Worm (Caenorhabditis elegans) whole organism, mixed stage, embryonic: ENCODE data around the gene unc-84.

ENCODE experiments used
- M03D4.4 ChIP-seq: sonication (generic microtip); optimal IDR thresholded peaks from 2 replicates; lab custom pipeline; 2017; ENCODE audit warnings: mild to moderate bottlenecking, missing genetic modification characterization, missing compliant biosample characterization
- bed-3 ChIP-seq: fragments of 200-800 bp; sonication (Bioruptor generic); optimal IDR thresholded peaks from 3 replicates; lab custom pipeline; 2018; ENCODE audit warnings: mild to moderate bottlenecking, missing genetic modification characterization, moderate library complexity, missing compliant biosample characterization
- blmp-1 ChIP-seq: fragments of 150-350 bp; optimal IDR thresholded peaks from 2 replicates; lab custom pipeline; 2014; ENCODE audit warnings: missing biosample characterization, missing genetic modification characterization
- ceh-83 ChIP-seq: fragments of 200-800 bp; sonication (Bioruptor generic); optimal IDR thresholded peaks from 2 replicates; lab custom pipeline; 2018; ENCODE audit warnings: mild to moderate bottlenecking, missing genetic modification characterization, missing compliant biosample characterization
- ces-1 ChIP-seq: fragments of 150-350 bp; optimal IDR thresholded peaks from 2 replicates; lab custom pipeline; 2014; ENCODE audit warnings: missing biosample characterization, missing genetic modification reagents, missing genetic modification characterization
- cnd-1 ChIP-seq: fragments of 200-800 bp; sonication (Bioruptor generic); optimal IDR thresholded peaks from 2 replicates; lab custom pipeline; 2018; ENCODE audit warnings: mild to moderate bottlenecking, missing genetic modification characterization, missing compliant biosample characterization
- drap-1 ChIP-seq: fragments of 200-800 bp; sonication (Bioruptor generic); optimal IDR thresholded peaks from 3 replicates; lab custom pipeline; 2018; ENCODE audit warnings: mild to moderate bottlenecking, missing genetic modification characterization, missing compliant biosample characterization
- elt-1 ChIP-seq: sonication (generic microtip); optimal IDR thresholded peaks from 2 replicates; lab custom pipeline; 2017; ENCODE audit warnings: missing genetic modification characterization, mild to moderate bottlenecking, missing compliant biosample characterization, antibody characterized with exemption, moderate library complexity, borderline replicate concordance; ENCODE audit not compliant: insufficient read depth
- elt-3 ChIP-seq: fragments of 150-350 bp; optimal IDR thresholded peaks from 2 replicates; lab custom pipeline; 2014; ENCODE audit warnings: missing biosample characterization, missing genetic modification characterization
- flh-1 ChIP-seq: fragments of 200-800 bp; sonication (Bioruptor generic); optimal IDR thresholded peaks from 2 replicates; lab custom pipeline; 2018; ENCODE audit warnings: mild to moderate bottlenecking, missing genetic modification characterization, moderate library complexity, missing compliant biosample characterization
- ham-2 ChIP-seq: fragments of 200-800 bp; sonication (Bioruptor generic); optimal IDR thresholded peaks from 2 replicates; lab custom pipeline; 2018; ENCODE audit warnings: mild to moderate bottlenecking, missing genetic modification characterization, missing compliant biosample characterization
- lin-32 ChIP-seq: fragments of 200-800 bp; sonication (Bioruptor generic); optimal IDR thresholded peaks from 2 replicates; lab custom pipeline; 2018; ENCODE audit warnings: mild to moderate bottlenecking, missing genetic modification characterization, missing compliant biosample characterization
- lsy-2 ChIP-seq: fragments of 150-350 bp; optimal IDR thresholded peaks from 2 replicates; lab custom pipeline; 2014; ENCODE audit warnings: missing biosample characterization, missing genetic modification characterization
- mab-5 ChIP-seq: fragments of 150-350 bp; optimal IDR thresholded peaks from 2 replicates; lab custom pipeline; 2014; ENCODE audit warnings: missing biosample characterization, missing genetic modification characterization
- nhr-12 ChIP-seq: fragments of 150-350 bp; optimal IDR thresholded peaks from 2 replicates; lab custom pipeline; 2014; ENCODE audit warnings: missing biosample characterization, missing genetic modification characterization
- nhr-2 ChIP-seq: fragments of 150-350 bp; optimal IDR thresholded peaks from 2 replicates; lab custom pipeline; 2014; ENCODE audit warnings: missing biosample characterization, missing genetic modification characterization
- nhr-237 ChIP-seq: fragments of 150-350 bp; optimal IDR thresholded peaks from 2 replicates; lab custom pipeline; 2014; ENCODE audit warnings: missing biosample characterization, missing genetic modification characterization
- nhr-28 ChIP-seq: fragments of 150-350 bp; optimal IDR thresholded peaks from 2 replicates; lab custom pipeline; 2014; ENCODE audit warnings: missing biosample characterization, missing genetic modification characterization
- nhr-76 ChIP-seq: sonication (generic microtip); optimal IDR thresholded peaks from 2 replicates; lab custom pipeline; 2017; ENCODE audit warnings: missing biosample characterization, missing genetic modification characterization
- pha-4 ChIP-seq: fragments of 150-350 bp; optimal IDR thresholded peaks from 2 replicates; lab custom pipeline; 2018; ENCODE audit warnings: missing biosample characterization, missing genetic modification reagents, missing genetic modification characterization
- sem-2 ChIP-seq: fragments of 200-800 bp; sonication (Bioruptor generic); optimal IDR thresholded peaks from 2 replicates; lab custom pipeline; 2018; ENCODE audit warnings: mild to moderate bottlenecking, missing genetic modification characterization, missing compliant biosample characterization
- snpc-4 ChIP-seq: fragments of 150-350 bp; optimal IDR thresholded peaks from 2 replicates; lab custom pipeline; 2014; ENCODE audit warnings: missing biosample characterization, missing genetic modification characterization
- sptf-1 ChIP-seq: sonication (generic microtip); optimal IDR thresholded peaks from 2 replicates; lab custom pipeline; 2017; ENCODE audit warnings: mild to moderate bottlenecking, missing genetic modification characterization, moderate library complexity, missing compliant biosample characterization
- tbx-8 ChIP-seq: fragments of 200-800 bp; sonication (Bioruptor generic); optimal IDR thresholded peaks from 2 replicates; lab custom pipeline; 2018; ENCODE audit warnings: mild to moderate bottlenecking, missing genetic modification characterization, moderate library complexity, missing compliant biosample characterization
- unc-120 ChIP-seq: sonication (generic microtip); optimal IDR thresholded peaks from 2 replicates; lab custom pipeline; 2017; ENCODE audit warnings: missing genetic modification characterization, missing compliant biosample characterization; ENCODE audit not compliant: poor library complexity, severe bottlenecking
- unc-39 ChIP-seq: fragments of 150-350 bp; optimal IDR thresholded peaks from 2 replicates; lab custom pipeline; 2014; ENCODE audit warnings: missing biosample characterization, missing genetic modification characterization
- unc-62 ChIP-seq: fragments of 150-350 bp; optimal IDR thresholded peaks from 2 replicates; lab custom pipeline; 2014; ENCODE audit warnings: missing biosample characterization, missing genetic modification reagents, missing genetic modification characterization
- ztf-11 ChIP-seq: fragments of 150-350 bp; optimal IDR thresholded peaks from 2 replicates; lab custom pipeline; 2014; ENCODE audit warnings: missing biosample characterization, missing genetic modification characterization

Gene unc-84

ce11 chrX:13543350-13543749 lies 41.2 kb upstream of the unc-84 start:
- TF ChIP-seq lsy-2 (tag; lab: Kevin White, UChicago) (no peak), elt-1 (tag; lab: Kevin White, UChicago) (no peak), drap-1 (GFP tag; lab: Kevin White, UChicago) (no peak), mab-5 (tag; lab: Kevin White, UChicago) (no peak), nhr-2 (tag; lab: Kevin White, UChicago) (no peak), flh-1 (GFP tag; lab: Kevin White, UChicago) (no peak), nhr-12 (tag; lab: Kevin White, UChicago) (no peak), unc-39 (tag; lab: Kevin White, UChicago) (no peak), bed-3 (GFP tag; lab: Kevin White, UChicago) (no peak), nhr-76 (tag; lab: Kevin White, UChicago) (no peak), ces-1 (GFP tag; lab: Kevin White, UChicago) (no peak), ham-2 (GFP tag; lab: Kevin White, UChicago) (no peak), nhr-28 (tag; lab: Kevin White, UChicago) (no peak), ztf-11 (tag; lab: Kevin White, UChicago) (no peak), snpc-4 (tag; lab: Kevin White, UChicago) (no peak)

ce11 chrX:13544544-13545021 lies 40.0 kb upstream of the unc-84 start:
- TF ChIP-seq ces-1 (GFP tag; lab: Kevin White, UChicago) (peak; percentile 25), ham-2 (GFP tag; lab: Kevin White, UChicago) (no peak)

- no peak for TF ChIP-seq sem-2 (GFP tag; lab: Kevin White, UChicago)
- no peak for TF ChIP-seq ceh-83 (GFP tag; lab: Kevin White, UChicago)
- no peak for TF ChIP-seq elt-3
- no peak for TF ChIP-seq ham-2 (GFP tag; lab: Kevin White, UChicago)
- TF ChIP-seq pha-4 (tag; lab: Kevin White, UChicago) = no peak
- TF ChIP-seq bed-3 (GFP tag; lab: Kevin White, UChicago) = no peak
- TF ChIP-seq flh-1 (GFP tag; lab: Kevin White, UChicago) = no peak
- no peak for TF ChIP-seq sptf-1 (tag; lab: Kevin White, UChicago)
- TF ChIP-seq nhr-12 (tag; lab: Kevin White, UChicago) = no peak
- no peak for TF ChIP-seq blmp-1 (tag; lab: Kevin White, UChicago)
- TF ChIP-seq drap-1 (GFP tag; lab: Kevin White, UChicago) = no peak
- TF ChIP-seq lin-32 (GFP tag; lab: Kevin White, UChicago) = no peak
- no peak for TF ChIP-seq tbx-8
- TF ChIP-seq unc-39 (tag; lab: Kevin White, UChicago) = no peak
- no peak for TF ChIP-seq nhr-76 (tag; lab: Kevin White, UChicago)
- no peak for TF ChIP-seq ztf-11 (tag; lab: Kevin White, UChicago)
- no peak for TF ChIP-seq lsy-2 (tag; lab: Kevin White, UChicago)
Measured at ce11 chrX:13550890-13551289, 33.7 kb upstream of the unc-84 start, which contains the start of gene odr-1. odr-1 (minus strand) TSS chrX:13550990.

- peak; percentile 41 for TF ChIP-seq unc-120
- no peak for TF ChIP-seq cnd-1
- TF ChIP-seq unc-62 (GFP tag; lab: Kevin White, UChicago) = peak; percentile 67
- TF ChIP-seq, all 35 proteins: peak for 2
Measured at ce11 chrX:13555098-13555497, 29.5 kb upstream of the unc-84 start.

DNA sequence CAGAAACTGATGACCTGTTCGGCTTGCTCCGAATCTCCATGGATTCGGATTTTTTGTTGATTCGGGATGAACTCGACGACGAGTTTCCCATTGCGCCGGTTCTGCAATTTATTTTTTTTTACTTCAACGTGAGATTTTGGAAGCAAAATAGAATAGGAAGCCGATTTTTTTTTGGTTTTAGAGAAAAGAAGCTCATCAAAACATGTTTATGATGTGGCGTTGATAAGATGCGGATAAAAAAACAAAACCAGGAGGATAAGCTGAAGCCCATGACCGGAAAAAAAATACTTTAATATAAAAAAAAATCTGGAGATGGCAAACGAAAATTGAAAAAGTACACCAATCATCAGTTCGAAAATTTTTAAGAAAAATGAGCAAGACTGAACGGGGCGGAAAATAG lies 28.5 kb upstream of the unc-84 start, which contains the start of gene glb-20:
Gene glb-20 (minus strand): TSS at position 101 of the 400 bp plus-strand sequence.
- TF ChIP-seq M03D4.4 (no peak), nhr-12 (tag; lab: Kevin White, UChicago) (no peak), cnd-1 (no peak), ztf-11 (tag; lab: Kevin White, UChicago) (no peak), unc-120 (no peak), sem-2 (GFP tag; lab: Kevin White, UChicago) (no peak), nhr-237 (tag; lab: Kevin White, UChicago) (no peak), drap-1 (GFP tag; lab: Kevin White, UChicago) (no peak), bed-3 (GFP tag; lab: Kevin White, UChicago) (no peak), snpc-4 (tag; lab: Kevin White, UChicago) (no peak), blmp-1 (tag; lab: Kevin White, UChicago) (no peak)

DNA sequence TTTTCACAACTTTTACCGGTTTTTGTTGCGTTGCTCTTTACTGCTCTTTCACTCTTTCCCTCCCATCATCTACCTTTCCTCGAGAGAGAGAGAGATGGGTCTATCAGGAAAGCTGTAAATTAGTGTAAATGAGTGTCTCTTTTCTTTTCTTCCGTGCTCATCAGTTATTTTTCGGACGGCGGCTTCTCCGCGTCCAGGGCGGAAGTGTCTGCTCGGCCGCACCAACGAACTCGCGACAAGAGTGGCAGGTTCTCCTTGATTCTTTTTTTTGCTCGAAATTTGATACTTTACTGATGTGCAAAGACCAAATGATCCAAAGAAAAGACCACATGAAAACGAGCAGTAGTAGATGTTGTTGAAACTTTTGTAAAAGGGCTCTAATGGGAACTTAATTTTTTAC lies 25.9 kb upstream of the unc-84 start:
- TF ChIP-seq cnd-1 (no peak), nhr-2 (tag; lab: Kevin White, UChicago) (no peak), pha-4 (tag; lab: Kevin White, UChicago) (no peak), ceh-83 (GFP tag; lab: Kevin White, UChicago) (no peak), lsy-2 (tag; lab: Kevin White, UChicago) (no peak), sptf-1 (tag; lab: Kevin White, UChicago) (no peak), nhr-12 (tag; lab: Kevin White, UChicago) (no peak), nhr-76 (tag; lab: Kevin White, UChicago) (no peak), M03D4.4 (no peak)
